Fruit fly (Drosophila melanogaster) whole organism, adult: ENCODE measurements around the gene CG9288.

ENCODE experiments used
- CG11617 ChIP-seq: fragments of 200-800 bp; sonication (Bioruptor generic); optimal IDR thresholded peaks from 2 replicates; lab custom pipeline; 2017; ENCODE audit warnings: mild to moderate bottlenecking, missing biosample characterization, missing genetic modification reagents, missing genetic modification characterization
- CG12768 ChIP-seq: fragments of 200-800 bp; sonication (Bioruptor generic); optimal IDR thresholded peaks from 2 replicates; lab custom pipeline; 2017; ENCODE audit warnings: missing biosample characterization, missing genetic modification characterization, mild to moderate bottlenecking, moderate library complexity, missing genetic modification reagents
- CG14711 ChIP-seq: fragments of 200-800 bp; sonication (Bioruptor generic); optimal IDR thresholded peaks from 2 replicates; lab custom pipeline; 2018; ENCODE audit warnings: missing biosample characterization, mild to moderate bottlenecking, missing genetic modification characterization, moderate library complexity
- CG1620 ChIP-seq: fragments of 200-800 bp; sonication (Bioruptor generic); optimal IDR thresholded peaks from 2 replicates; lab custom pipeline; 2016; ENCODE audit warnings: missing biosample characterization, missing genetic modification characterization
- CG33017 ChIP-seq: fragments of 200-800 bp; sonication (Bioruptor generic); optimal IDR thresholded peaks from 2 replicates; lab custom pipeline; 2018; ENCODE audit warnings: missing biosample characterization, mild to moderate bottlenecking, missing genetic modification characterization, moderate library complexity
- CG5204 ChIP-seq: fragments of 200-800 bp; sonication (Bioruptor generic); optimal IDR thresholded peaks from 2 replicates; lab custom pipeline; 2016; ENCODE audit warnings: missing biosample characterization, missing genetic modification characterization
- CG7045 ChIP-seq: fragments of 200-800 bp; sonication (Bioruptor generic); optimal IDR thresholded peaks from 2 replicates; lab custom pipeline; 2017; ENCODE audit warnings: missing biosample characterization, mild to moderate bottlenecking, missing genetic modification characterization
- CG7101 ChIP-seq: fragments of 200-800 bp; sonication (Bioruptor generic); optimal IDR thresholded peaks from 2 replicates; lab custom pipeline; 2018; ENCODE audit warnings: missing biosample characterization, mild to moderate bottlenecking, missing genetic modification characterization, moderate library complexity
- Clk ChIP-seq: fragments of 200-800 bp; sonication (Bioruptor generic); optimal IDR thresholded peaks from 2 replicates; lab custom pipeline; 2017; ENCODE audit warnings: missing biosample characterization, missing genetic modification characterization
- Crg-1 ChIP-seq: fragments of 200-800 bp; sonication (Bioruptor generic); optimal IDR thresholded peaks from 2 replicates; lab custom pipeline; 2016; ENCODE audit warnings: missing biosample characterization, missing genetic modification characterization
- Hr96 ChIP-seq: fragments of 200-800 bp; sonication (Bioruptor generic); optimal IDR thresholded peaks from 2 replicates; lab custom pipeline; 2016; ENCODE audit warnings: missing biosample characterization, missing genetic modification characterization
- Mnt ChIP-seq: fragments of 200-800 bp; sonication (Bioruptor generic); optimal IDR thresholded peaks from 2 replicates; lab custom pipeline; 2016; ENCODE audit warnings: missing biosample characterization, mild to moderate bottlenecking, missing genetic modification characterization
- bab1 ChIP-seq: fragments of 200-800 bp; sonication (Bioruptor generic); optimal IDR thresholded peaks from 3 replicates; lab custom pipeline; 2019; ENCODE audit warnings: missing biosample characterization, mild to moderate bottlenecking, missing genetic modification characterization, moderate library complexity
- cic ChIP-seq: fragments of 200-800 bp; sonication (Bioruptor generic); optimal IDR thresholded peaks from 2 replicates; lab custom pipeline; 2017; ENCODE audit warnings: missing biosample characterization, mild to moderate bottlenecking, missing genetic modification characterization, moderate library complexity
- cnc ChIP-seq, 2 experiments: fragments of >200 bp; optimal IDR thresholded peaks; 2 replicates each; lab custom pipeline; 2017
- kay ChIP-seq: fragments of 200-800 bp; sonication (Bioruptor generic); peaks from one replicate; lab custom pipeline; 2016; ENCODE audit warnings: missing biosample characterization, missing genetic modification characterization, borderline replicate concordance
- ovo ChIP-seq: fragments of 200-800 bp; sonication (Bioruptor generic); optimal IDR thresholded peaks from 2 replicates; lab custom pipeline; 2016; ENCODE audit warnings: missing biosample characterization, missing genetic modification characterization
- pad ChIP-seq: fragments of 200-800 bp; sonication (Bioruptor generic); optimal IDR thresholded peaks from 3 replicates; lab custom pipeline; 2017; ENCODE audit warnings: missing biosample characterization, missing genetic modification characterization, mild to moderate bottlenecking, moderate library complexity, missing genetic modification reagents
- tj ChIP-seq: fragments of 200-800 bp; sonication (Bioruptor generic); optimal IDR thresholded peaks from 3 replicates; lab custom pipeline; 2017; ENCODE audit warnings: missing biosample characterization, mild to moderate bottlenecking, missing genetic modification characterization, moderate library complexity
- toe ChIP-seq: fragments of 200-800 bp; sonication (Bioruptor generic); optimal IDR thresholded peaks from 2 replicates; lab custom pipeline; 2016; ENCODE audit warnings: missing biosample characterization, missing genetic modification characterization

Gene CG9288

dm6 chr3R:13804971-13805603, 25.7 kb downstream of the CG9288 start:
- TF ChIP-seq CG14711 (tag; lab: Kevin White, UChicago) (no peak), CG11617 (GFP tag; lab: Kevin White, UChicago) (no peak), CG33017 (tag; lab: Kevin White, UChicago) (no peak), cnc (optimal IDR thresholded peaks at IDR 0.05; lab: Kevin White, UChicago) (no peak), CG12768 (GFP tag; lab: Kevin White, UChicago) (no peak), ovo (GFP tag; lab: Kevin White, UChicago) (no peak), CG1620 (GFP tag; lab: Kevin White, UChicago) (no peak), pad (no peak), CG5204 (GFP tag; lab: Kevin White, UChicago) (no peak), Mnt (no peak), tj (GFP tag; lab: Kevin White, UChicago) (no peak), CG7101 (no peak), cic (GFP tag; lab: Kevin White, UChicago) (no peak), CG7045 (GFP tag; lab: Kevin White, UChicago) (no peak), Hr96 (no peak), kay (GFP tag; lab: Kevin White, UChicago) (no peak)

dm6 chr3R:13806032-13806709, 26.7 kb downstream of the CG9288 start:
- TF ChIP-seq bab1 (GFP tag; lab: Kevin White, UChicago) (no peak), ovo (GFP tag; lab: Kevin White, UChicago) (no peak), Mnt (no peak), CG33017 (tag; lab: Kevin White, UChicago) (no peak), cnc (optimal IDR thresholded peaks at IDR 0.05; lab: Kevin White, UChicago) (no peak), toe (GFP tag; lab: Kevin White, UChicago) (no peak), CG12768 (GFP tag; lab: Kevin White, UChicago) (no peak), CG11617 (GFP tag; lab: Kevin White, UChicago) (no peak), CG1620 (GFP tag; lab: Kevin White, UChicago) (no peak), tj (GFP tag; lab: Kevin White, UChicago) (no peak), CG14711 (tag; lab: Kevin White, UChicago) (no peak), pad (no peak), CG7045 (GFP tag; lab: Kevin White, UChicago) (no peak)

- TF ChIP-seq CG12768 (GFP tag; lab: Kevin White, UChicago) = no peak
- no peak for TF ChIP-seq Clk (GFP tag; lab: Kevin White, UChicago)
- TF ChIP-seq tj (GFP tag; lab: Kevin White, UChicago) = no peak
- TF ChIP-seq CG7045 (GFP tag; lab: Kevin White, UChicago) = no peak
- TF ChIP-seq pad = no peak
- no peak for TF ChIP-seq Mnt
- TF ChIP-seq CG7101 = no peak
- TF ChIP-seq CG33017 (tag; lab: Kevin White, UChicago) = no peak
- no peak for TF ChIP-seq toe (GFP tag; lab: Kevin White, UChicago)
- no peak for TF ChIP-seq bab1 (GFP tag; lab: Kevin White, UChicago)
- TF ChIP-seq Crg-1 (GFP tag; lab: Kevin White, UChicago) = no peak
- TF ChIP-seq ovo (GFP tag; lab: Kevin White, UChicago) = no peak
- TF ChIP-seq cnc (optimal IDR thresholded peaks at IDR 0.05; lab: Kevin White, UChicago) = no peak
Observed at dm6 chr3R:13806710-13807093, 27.3 kb downstream of the CG9288 start.

- TF ChIP-seq kay (GFP tag; lab: Kevin White, UChicago) = no peak
- no peak for TF ChIP-seq bab1 (GFP tag; lab: Kevin White, UChicago)
- TF ChIP-seq tj (GFP tag; lab: Kevin White, UChicago) = no peak
- no peak for TF ChIP-seq CG5204 (GFP tag; lab: Kevin White, UChicago)
- no peak for TF ChIP-seq Hr96
- no peak for TF ChIP-seq Mnt
- TF ChIP-seq CG12768 (GFP tag; lab: Kevin White, UChicago) = no peak
- no peak for TF ChIP-seq Crg-1 (GFP tag; lab: Kevin White, UChicago)
- no peak for TF ChIP-seq Clk (GFP tag; lab: Kevin White, UChicago)
- no peak for TF ChIP-seq pad
- TF ChIP-seq CG33017 (tag; lab: Kevin White, UChicago) = no peak
- no peak for TF ChIP-seq ovo (GFP tag; lab: Kevin White, UChicago)
- no peak for TF ChIP-seq CG11617 (GFP tag; lab: Kevin White, UChicago)
Observed at dm6 chr3R:13807330-13807729, 27.9 kb downstream of the CG9288 start.

dm6 chr3R:13807906-13808305, 28.5 kb downstream of the CG9288 start:
- TF ChIP-seq ovo (GFP tag; lab: Kevin White, UChicago) (no peak), tj (GFP tag; lab: Kevin White, UChicago) (no peak), CG1620 (GFP tag; lab: Kevin White, UChicago) (no peak)

dm6 chr3R:13809261-13809660, 29.8 kb downstream of the CG9288 start:
- no peak for TF ChIP-seq CG1620 (GFP tag; lab: Kevin White, UChicago)
